Worm (Caenorhabditis elegans): Measurements from ENCODE around the gene C50E10.1.

DNA sequence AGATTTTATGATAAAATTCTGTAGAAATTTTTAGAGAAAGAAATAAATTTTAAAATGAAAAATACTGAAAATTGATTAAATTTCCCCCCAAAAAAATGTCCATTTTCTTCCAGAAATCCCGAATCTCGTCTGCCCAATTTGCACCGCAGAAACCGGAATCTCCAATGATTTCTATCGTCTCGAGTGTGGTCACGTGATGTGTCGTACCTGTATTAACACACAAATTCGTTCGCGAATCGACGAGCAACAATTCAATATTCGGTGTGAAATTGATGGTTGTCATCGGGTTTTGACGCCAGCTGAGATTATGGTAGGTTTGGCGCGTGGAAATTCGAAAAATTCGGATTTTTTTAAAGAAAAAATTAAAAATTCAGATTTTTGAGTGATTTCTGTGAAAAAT lies 5.7 kb downstream of the C50E10.1 start:
- TF ChIP-seq zag-1 (tag; optimal IDR thresholded peaks at IDR 0.05) (no peak), ama-1 (optimal IDR thresholded peaks at IDR 0.05) (no peak), efl-3 (GFP tag; optimal IDR thresholded peaks at IDR 0.05) (no peak), irx-1 (tag; optimal IDR thresholded peaks at IDR 0.05) (no peak), ceh-8 (GFP tag; optimal IDR thresholded peaks at IDR 0.05) (no peak), fkh-10 (GFP tag; optimal IDR thresholded peaks at IDR 0.05) (no peak), nhr-11 (tag; optimal IDR thresholded peaks at IDR 0.05) (no peak), nhr-237 (tag; optimal IDR thresholded peaks at IDR 0.05) (no peak), lin-39 (tag; optimal IDR thresholded peaks at IDR 0.05) (no peak), nhr-12 (tag; optimal IDR thresholded peaks at IDR 0.05) (no peak)

All from whole organism, L1 larva.